Fruit fly (Drosophila melanogaster) whole organism, pupa: ENCODE data around the gene Mco4.

Experiments
- CG12605 ChIP-seq: fragments of 200-800 bp; sonication (Bioruptor generic); IDR thresholded peaks from 2 replicates; pipeline ENCODE4 v1.3.6; 2022; ENCODE audit warnings: missing biosample characterization, missing genetic modification characterization
- CG13204 ChIP-seq: fragments of 200-800 bp; sonication (Bioruptor generic); optimal IDR thresholded peaks from 2 replicates; lab custom pipeline; 2018; ENCODE audit warnings: missing biosample characterization, mild to moderate bottlenecking, missing genetic modification characterization, moderate library complexity
- CG14655 ChIP-seq: fragments of 200-800 bp; sonication (Bioruptor generic); optimal IDR thresholded peaks from 3 replicates; lab custom pipeline; 2017; ENCODE audit warnings: mild to moderate bottlenecking, missing biosample characterization, missing genetic modification reagents, missing genetic modification characterization
- CG15710 ChIP-seq: fragments of 200-800 bp; sonication (Bioruptor generic); optimal IDR thresholded peaks from 2 replicates; lab custom pipeline; 2018; ENCODE audit warnings: missing biosample characterization, mild to moderate bottlenecking, missing genetic modification characterization, moderate library complexity
- CG8301 ChIP-seq: fragments of 200-800 bp; sonication (Bioruptor generic); optimal IDR thresholded peaks from 2 replicates; lab custom pipeline; 2018; ENCODE audit warnings: missing biosample characterization, mild to moderate bottlenecking, missing genetic modification characterization
- D1 ChIP-seq: fragments of 200-800 bp; sonication (Bioruptor generic); optimal IDR thresholded peaks from 2 replicates; lab custom pipeline; 2018; ENCODE audit warnings: missing biosample characterization, mild to moderate bottlenecking, missing genetic modification characterization, moderate library complexity
- EcR ChIP-seq: fragments of 200-800 bp; sonication (Bioruptor generic); optimal IDR thresholded peaks from 3 replicates; lab custom pipeline; 2019; ENCODE audit warnings: missing biosample characterization, missing genetic modification characterization, mild to moderate bottlenecking, moderate library complexity, missing genetic modification reagents
- Ets98B ChIP-seq: fragments of 200-800 bp; sonication (Bioruptor generic); IDR thresholded peaks from 2 replicates; pipeline ENCODE4 v1.3.6; 2022; ENCODE audit warnings: missing biosample characterization, missing genetic modification characterization
- gl ChIP-seq: fragments of 200-800 bp; sonication (Bioruptor generic); optimal IDR thresholded peaks from 2 replicates; lab custom pipeline; 2018; ENCODE audit warnings: missing biosample characterization, mild to moderate bottlenecking, missing genetic modification characterization

DNA sequence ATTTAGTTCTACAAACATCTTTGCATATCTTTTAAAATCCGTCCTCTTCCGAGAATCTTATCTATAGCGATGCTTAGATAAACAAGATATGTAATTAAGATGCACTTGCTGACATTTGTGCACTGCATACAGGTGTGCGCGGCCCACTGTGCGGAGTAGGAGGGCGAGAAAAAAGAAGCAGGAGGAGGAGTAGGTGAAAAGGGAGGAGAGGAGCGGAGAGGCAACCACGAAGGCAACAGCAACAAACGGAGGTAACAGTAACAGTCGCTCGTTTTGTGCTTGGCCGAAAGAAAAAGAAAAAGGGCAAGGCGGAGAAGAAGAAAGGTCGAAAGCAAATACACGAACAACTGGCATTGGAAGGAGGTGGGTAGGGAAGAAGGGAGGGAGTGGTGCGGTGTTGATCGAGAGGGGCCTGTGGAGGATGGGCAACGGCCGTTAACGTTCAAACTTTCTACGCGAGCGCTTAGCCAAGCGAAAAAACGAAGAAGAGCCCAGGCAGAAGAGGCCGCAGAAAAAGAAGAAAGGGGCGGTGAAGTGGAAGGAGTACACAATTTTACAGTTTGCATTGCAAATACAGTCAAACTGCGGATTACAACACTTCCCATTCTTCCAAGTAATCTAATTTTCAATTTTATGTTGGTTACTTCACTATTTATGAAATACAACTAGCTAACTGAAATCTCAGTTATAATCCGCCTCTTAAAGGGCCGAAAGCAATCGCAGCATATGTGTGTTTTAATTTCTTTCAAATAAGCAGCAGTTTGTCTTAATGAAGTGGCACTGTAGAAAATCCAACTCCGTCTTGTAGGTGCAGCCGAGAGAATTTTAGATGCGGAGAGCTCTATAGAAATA lies 23.5 kb downstream of the Mco4 start:
- TF ChIP-seq D1 (tag; lab: Kevin White, UChicago) (no peak), Ets98B (GFP tag; lab: Robert Waterston, UW) (no peak), EcR (no peak), CG15710 (tag; lab: Kevin White, UChicago) (no peak), gl (tag; lab: Kevin White, UChicago) (no peak), CG13204 (GFP tag; lab: Kevin White, UChicago) (no peak), CG14655 (peak; percentile 59), CG12605 (GFP tag; lab: Robert Waterston, UW) (no peak), CG8301 (tag; lab: Kevin White, UChicago) (peak; percentile 46)
